Fruit fly (Drosophila melanogaster): ENCODE data around the gene Nha1.

Nha1 gene

DNA sequence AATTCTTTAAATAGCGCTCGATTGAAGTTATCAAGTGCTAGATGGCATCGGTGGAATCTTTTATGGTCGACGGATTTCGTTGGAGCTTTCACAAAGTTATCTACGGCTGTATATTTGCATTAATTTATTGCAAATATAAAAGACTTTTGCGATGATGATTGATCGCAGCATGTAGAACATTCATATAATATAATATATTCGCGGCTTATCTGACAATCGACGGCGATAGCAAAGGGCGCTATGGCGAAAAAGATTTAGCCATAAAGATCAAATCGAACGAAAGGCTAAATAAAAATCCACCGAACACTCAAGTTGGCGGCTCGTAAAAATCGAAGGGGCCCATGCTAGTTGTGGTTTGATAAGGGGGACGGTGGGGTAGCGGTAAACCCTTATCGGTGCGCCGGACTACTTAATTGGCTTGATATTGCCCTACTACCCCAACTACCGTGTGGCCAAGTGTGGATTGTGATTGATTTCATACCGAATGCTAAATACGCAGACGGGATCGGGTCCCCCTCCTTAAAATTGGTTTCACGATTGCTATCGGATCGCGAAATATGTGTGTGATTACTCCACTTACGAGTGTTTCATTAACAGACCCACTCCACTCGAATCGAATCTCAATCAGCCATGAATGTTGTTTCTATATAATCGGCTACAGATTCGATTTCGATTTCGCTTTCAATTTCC, 1.9 kb downstream of the Nha1 start (continued):
- TF ChIP-seq Nf-YC (tag; optimal IDR thresholded peaks at IDR 0.05) (no peak), CG17802 (tag; optimal IDR thresholded peaks at IDR 0.05) (no peak), ERR (GFP tag; optimal IDR thresholded peaks at IDR 0.05) (no peak), Hr3 (GFP tag; optimal IDR thresholded peaks at IDR 0.05) (no peak), BEAF-32 (GFP tag; optimal IDR thresholded peaks at IDR 0.05) (no peak), CG13894 (tag; optimal IDR thresholded peaks at IDR 0.05) (peak; percentile 18), CG9932 (GFP tag; IDR thresholded peaks at IDR 0.05) (no peak), nau (GFP tag; optimal IDR thresholded peaks at IDR 0.05) (no peak), Scr (GFP tag; IDR thresholded peaks at IDR 0.05; ENCODE audit: partially characterized antibody) (no peak), ato (GFP tag; IDR thresholded peaks at IDR 0.05; ENCODE audit: partially characterized antibody) (no peak), CG6175 (GFP tag; IDR thresholded peaks at IDR 0.05) (no peak), Asciz (GFP tag; optimal IDR thresholded peaks at IDR 0.05) (no peak), CG9797 (GFP tag; optimal IDR thresholded peaks at IDR 0.05) (no peak), twi (tag; optimal IDR thresholded peaks at IDR 0.05) (no peak), lola (GFP tag; optimal IDR thresholded peaks at IDR 0.05) (no peak), tll (GFP tag; optimal IDR thresholded peaks at IDR 0.05) (no peak), sob (GFP tag; IDR thresholded peaks at IDR 0.05) (no peak), gt (GFP tag; IDR thresholded peaks at IDR 0.05) (no peak), CG11093 (GFP tag; IDR thresholded peaks at IDR 0.05) (no peak), CG4854 (GFP tag; optimal IDR thresholded peaks at IDR 0.05) (no peak), CG10462 (GFP tag; optimal IDR thresholded peaks at IDR 0.05) (no peak), CTCF (GFP tag; optimal IDR thresholded peaks at IDR 0.05) (no peak), gsb-n (tag; optimal IDR thresholded peaks at IDR 0.05) (no peak), PHDP (tag; optimal IDR thresholded peaks at IDR 0.05) (peak; percentile 28), nmo (GFP tag; optimal IDR thresholded peaks at IDR 0.05) (no peak), CG1792 (GFP tag; optimal IDR thresholded peaks at IDR 0.05) (no peak), disco-r (GFP tag; optimal IDR thresholded peaks at IDR 0.05) (no peak), CG15011 (GFP tag; optimal IDR thresholded peaks at IDR 0.05) (no peak), Antp (GFP tag; optimal IDR thresholded peaks at IDR 0.05) (no peak), CG3065 (GFP tag; optimal IDR thresholded peaks at IDR 0.05) (no peak), CG10321 (GFP tag; IDR thresholded peaks at IDR 0.05) (no peak), CG17612 (GFP tag; IDR thresholded peaks at IDR 0.05) (no peak), HmgD (GFP tag; optimal IDR thresholded peaks at IDR 0.05) (no peak), dpn (GFP tag; optimal IDR thresholded peaks at IDR 0.05) (no peak), CG13123 (GFP tag; optimal IDR thresholded peaks at IDR 0.05) (no peak), jumu (GFP tag; optimal IDR thresholded peaks at IDR 0.05) (no peak), NfI (GFP tag; optimal IDR thresholded peaks at IDR 0.05) (no peak), zfh1 (GFP tag; IDR thresholded peaks at IDR 0.05) (no peak), Rx (GFP tag; IDR thresholded peaks at IDR 0.05) (no peak), CG14860 (GFP tag; IDR thresholded peaks at IDR 0.05; ENCODE audit: partially characterized antibody) (no peak), CG32767 (GFP tag; IDR thresholded peaks at IDR 0.05) (no peak), wdn (GFP tag; IDR thresholded peaks at IDR 0.05) (no peak), Fer2 (tag; optimal IDR thresholded peaks at IDR 0.05) (no peak), rib (GFP tag; IDR thresholded peaks at IDR 0.05) (peak; percentile 64; the same call in 1 of the 2 replicates), ewg (GFP tag; optimal IDR thresholded peaks at IDR 0.05) (no peak), Hand (GFP tag; optimal IDR thresholded peaks at IDR 0.05) (peak; percentile 0), chinmo (GFP tag; IDR thresholded peaks at IDR 0.05; ENCODE audit: partially characterized antibody) (0 out of 4 replicates have a peak, but pooled peaks have one; percentile 34), CG34376 (GFP tag; optimal IDR thresholded peaks at IDR 0.05) (peak; percentile 85), bab2 (GFP tag; optimal IDR thresholded peaks at IDR 0.05) (no peak), Dbx (GFP tag; IDR thresholded peaks at IDR 0.05) (no peak)
